Worm (Caenorhabditis elegans) whole organism, late embryonic: Measurements from ENCODE around the gene lap-1.

Experiments
- K09A11.1 ChIP-seq: sonication (generic microtip); optimal IDR thresholded peaks from 2 replicates; lab custom pipeline; 2017; ENCODE audit warnings: antibody characterized with exemption, mild to moderate bottlenecking, missing genetic modification characterization, missing compliant biosample characterization; ENCODE audit not compliant: insufficient read depth
- ama-1 ChIP-seq: fragments of 150-350 bp; optimal IDR thresholded peaks from 2 replicates; lab custom pipeline; 2014
- ceh-19 ChIP-seq: fragments of 200-800 bp; sonication (Bioruptor generic); optimal IDR thresholded peaks from 2 replicates; lab custom pipeline; 2018; ENCODE audit warnings: mild to moderate bottlenecking, missing genetic modification characterization, missing compliant biosample characterization
- ceh-24 ChIP-seq: sonication (generic microtip); optimal IDR thresholded peaks from 2 replicates; lab custom pipeline; 2016; ENCODE audit warnings: mild to moderate bottlenecking, missing genetic modification characterization, missing compliant biosample characterization
- ceh-30 ChIP-seq: fragments of 150-350 bp; optimal IDR thresholded peaks from 2 replicates; lab custom pipeline; 2014; ENCODE audit warnings: missing biosample characterization, missing genetic modification characterization
- ceh-34 ChIP-seq: sonication (generic microtip); optimal IDR thresholded peaks from 2 replicates; lab custom pipeline; 2016; ENCODE audit warnings: mild to moderate bottlenecking, missing genetic modification characterization, missing compliant biosample characterization
- ceh-48 ChIP-seq: sonication (generic microtip); optimal IDR thresholded peaks from 2 replicates; lab custom pipeline; 2016; ENCODE audit warnings: missing genetic modification characterization, inconsistent platforms, missing compliant biosample characterization
- ceh-6 ChIP-seq: fragments of 200-800 bp; sonication (Bioruptor generic); optimal IDR thresholded peaks from 2 replicates; lab custom pipeline; 2018; ENCODE audit warnings: mild to moderate bottlenecking, missing genetic modification characterization, missing compliant biosample characterization
- ceh-9 ChIP-seq: sonication (generic microtip); optimal IDR thresholded peaks from 2 replicates; lab custom pipeline; 2016; ENCODE audit warnings: mild to moderate bottlenecking, missing genetic modification characterization, inconsistent platforms, missing compliant biosample characterization
- dve-1 ChIP-seq: sonication (generic microtip); optimal IDR thresholded peaks from 2 replicates; lab custom pipeline; 2017; ENCODE audit warnings: antibody characterized with exemption, mild to moderate bottlenecking, missing genetic modification characterization, missing compliant biosample characterization
- elt-4 ChIP-seq: sonication (generic microtip); optimal IDR thresholded peaks from 2 replicates; lab custom pipeline; 2016; ENCODE audit warnings: missing genetic modification characterization, missing compliant biosample characterization
- hlh-15 ChIP-seq: sonication (generic microtip); optimal IDR thresholded peaks from 2 replicates; lab custom pipeline; 2016; ENCODE audit warnings: missing genetic modification characterization, missing compliant biosample characterization
- hlh-30 ChIP-seq: sonication (generic microtip); optimal IDR thresholded peaks from 2 replicates; lab custom pipeline; 2017; ENCODE audit warnings: antibody characterized with exemption, missing genetic modification characterization, missing compliant biosample characterization; ENCODE audit not compliant: insufficient read depth
- hlh-6 ChIP-seq: sonication (generic microtip); optimal IDR thresholded peaks from 2 replicates; lab custom pipeline; 2016; ENCODE audit warnings: missing genotype, missing genetic modification characterization, missing compliant biosample characterization
- lim-6 ChIP-seq: sonication (generic microtip); optimal IDR thresholded peaks from 2 replicates; lab custom pipeline; 2016; ENCODE audit warnings: missing genetic modification characterization, missing compliant biosample characterization
- lin-11 ChIP-seq: fragments of 200-800 bp; sonication (Bioruptor generic); optimal IDR thresholded peaks from 2 replicates; lab custom pipeline; 2018; ENCODE audit warnings: mild to moderate bottlenecking, missing genetic modification characterization, missing compliant biosample characterization
- mec-3 ChIP-seq: sonication (generic microtip); optimal IDR thresholded peaks from 2 replicates; lab custom pipeline; 2016; ENCODE audit warnings: borderline replicate concordance, missing genetic modification characterization, missing compliant biosample characterization
- nfya-1 ChIP-seq: sonication (generic microtip); optimal IDR thresholded peaks from 2 replicates; lab custom pipeline; 2017; ENCODE audit warnings: missing genetic modification characterization, mild to moderate bottlenecking, missing compliant biosample characterization, antibody characterized with exemption, moderate library complexity
- odd-2 ChIP-seq: sonication (generic microtip); optimal IDR thresholded peaks from 2 replicates; lab custom pipeline; 2017; ENCODE audit warnings: antibody characterized with exemption, mild to moderate bottlenecking, missing genetic modification characterization, missing compliant biosample characterization
- pat-9 ChIP-seq: fragments of 200-800 bp; sonication (Bioruptor generic); optimal IDR thresholded peaks from 2 replicates; lab custom pipeline; 2018; ENCODE audit warnings: mild to moderate bottlenecking, missing genetic modification characterization, moderate library complexity, missing compliant biosample characterization
- pax-1 ChIP-seq: fragments of 150-350 bp; optimal IDR thresholded peaks from 2 replicates; lab custom pipeline; 2014; ENCODE audit warnings: missing biosample characterization, missing genetic modification characterization
- pros-1 ChIP-seq: fragments of 150-350 bp; optimal IDR thresholded peaks from 2 replicates; lab custom pipeline; 2014; ENCODE audit warnings: missing biosample characterization, missing genetic modification reagents, missing genetic modification characterization
- ref-2 ChIP-seq: sonication (generic microtip); optimal IDR thresholded peaks from 2 replicates; lab custom pipeline; 2016; ENCODE audit warnings: missing genetic modification characterization, missing compliant biosample characterization
- rnt-1 ChIP-seq: sonication (generic microtip); optimal IDR thresholded peaks from 2 replicates; lab custom pipeline; 2016; ENCODE audit warnings: missing genetic modification characterization, missing compliant biosample characterization
- sdc-2 ChIP-seq: sonication (generic microtip); optimal IDR thresholded peaks from 2 replicates; lab custom pipeline; 2016; ENCODE audit warnings: missing genotype, missing genetic modification characterization, missing compliant biosample characterization
- sox-4 ChIP-seq: sonication (generic microtip); optimal IDR thresholded peaks from 2 replicates; lab custom pipeline; 2017; ENCODE audit warnings: mild to moderate bottlenecking, missing genetic modification characterization, inconsistent platforms, missing compliant biosample characterization
- tbx-2 ChIP-seq: sonication (generic microtip); optimal IDR thresholded peaks from 2 replicates; lab custom pipeline; 2016; ENCODE audit warnings: missing genetic modification characterization, missing compliant biosample characterization
- ttx-3 ChIP-seq: sonication (generic microtip); optimal IDR thresholded peaks from 2 replicates; lab custom pipeline; 2016; ENCODE audit warnings: missing genetic modification reagents, missing genetic modification characterization, missing compliant biosample characterization
- unc-3 ChIP-seq, 2 experiments: fragments of 200-800 bp in 1 of 2; sonication (Bioruptor generic) in 1 of 2; sonication (generic microtip) in 1 of 2; conservative IDR thresholded peaks in 1 of 2; optimal IDR thresholded peaks in 1 of 2; 2 replicates each; pipeline versions ENCODE4 v1.3.6 to Lab custom; 2016 to 2022; ENCODE audit warnings: missing compliant biosample characterization in 2 of 2, missing genetic modification characterization in 2 of 2, missing genetic modification reagents in 1 of 2
- unc-42 ChIP-seq: sonication (generic microtip); optimal IDR thresholded peaks from 2 replicates; lab custom pipeline; 2016; ENCODE audit warnings: missing genotype, missing genetic modification characterization, missing compliant biosample characterization
- unc-55 ChIP-seq: sonication (generic microtip); optimal IDR thresholded peaks from 2 replicates; lab custom pipeline; 2017; ENCODE audit warnings: missing biosample characterization, missing genetic modification reagents, missing genetic modification characterization
- unc-86 ChIP-seq: sonication (generic microtip); optimal IDR thresholded peaks from 2 replicates; lab custom pipeline; 2016; ENCODE audit warnings: missing genetic modification characterization, missing compliant biosample characterization
- ztf-16 ChIP-seq: sonication (generic microtip); optimal IDR thresholded peaks from 2 replicates; lab custom pipeline; 2017; ENCODE audit warnings: missing genetic modification characterization, missing compliant biosample characterization

lap-1 gene

ce11 chrIII:8443557-8444131 is 41.9 kb upstream of the lap-1 start, which contains the start of gene ufbp-1:
ufbp-1 (minus strand) TSS chrIII:8443607.
- TF ChIP-seq ama-1 (lab: Kevin White, UChicago) (no peak), ref-2 (no peak), unc-55 (GFP tag; lab: Kevin White, UChicago) (no peak), ceh-30 (tag; lab: Kevin White, UChicago) (peak; percentile 82), nfya-1 (tag; lab: Kevin White, UChicago) (peak; percentile 22), ceh-34 (tag; lab: Kevin White, UChicago) (no peak), rnt-1 (tag; lab: Kevin White, UChicago) (no peak), odd-2 (tag; lab: Kevin White, UChicago) (no peak)

ce11 chrIII:8439312-8439711 is 37.6 kb upstream of the lap-1 start, which contains the start of gene pqn-96:
pqn-96 (minus strand) TSS chrIII:8439412.
- TF ChIP-seq rnt-1 (tag; lab: Kevin White, UChicago): no peak

ce11 chrIII:8437763-8438414 is 36.2 kb upstream of the lap-1 start:
- TF ChIP-seq unc-55 (GFP tag; lab: Kevin White, UChicago): no peak
- no peak for TF ChIP-seq hlh-15 (tag; lab: Kevin White, UChicago)
- TF ChIP-seq ceh-48 (tag; lab: Kevin White, UChicago): no peak
- TF ChIP-seq, all 69 proteins: peak for 0

DNA sequence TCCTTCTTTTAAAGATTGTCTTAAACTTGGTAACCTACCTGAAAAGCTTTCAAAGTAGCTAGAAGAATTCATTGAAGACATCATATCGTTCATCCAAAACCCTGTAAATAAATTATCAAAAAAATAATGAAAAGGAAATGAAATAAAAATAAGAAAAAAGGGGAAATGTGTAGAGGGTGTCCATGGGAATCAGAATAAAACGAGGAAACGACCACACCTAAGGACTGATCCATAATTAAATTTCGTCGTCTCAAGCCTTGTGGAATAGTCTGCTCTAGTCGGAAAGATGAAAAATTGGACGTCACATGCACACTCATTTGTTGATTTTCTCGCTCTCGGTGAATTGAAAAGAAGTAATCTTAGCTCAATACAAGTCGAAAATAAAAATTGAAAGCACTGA is 33.3 kb upstream of the lap-1 start, which contains the start of gene ZK1236.9:
TSS of gene ZK1236.9 (minus strand) at position 101 of the 400 bp plus-strand sequence.
- TF ChIP-seq dve-1 (tag; lab: Kevin White, UChicago): no peak
- no peak for TF ChIP-seq ceh-24 (tag; lab: Kevin White, UChicago)
- TF ChIP-seq pat-9: no peak
- TF ChIP-seq ceh-9 (tag; lab: Kevin White, UChicago): no peak
- no peak for TF ChIP-seq ceh-48 (tag; lab: Kevin White, UChicago)
- no peak for TF ChIP-seq unc-3 (GFP tag; conservative IDR thresholded peaks at IDR 0.05; lab: Robert Waterston, UW)
- TF ChIP-seq unc-3 (tag; optimal IDR thresholded peaks at IDR 0.05; lab: Kevin White, UChicago): no peak
- TF ChIP-seq unc-42 (tag; lab: Kevin White, UChicago): no peak
- TF ChIP-seq hlh-30 (tag; lab: Kevin White, UChicago): no peak
- TF ChIP-seq lin-11: no peak
- no peak for TF ChIP-seq ceh-30 (tag; lab: Kevin White, UChicago)
- TF ChIP-seq rnt-1 (tag; lab: Kevin White, UChicago): no peak
- TF ChIP-seq ceh-6 (GFP tag; lab: Kevin White, UChicago): no peak
- TF ChIP-seq pros-1 (tag; lab: Kevin White, UChicago): no peak
- TF ChIP-seq unc-86: no peak
- TF ChIP-seq hlh-6 (tag; lab: Kevin White, UChicago): no peak

DNA sequence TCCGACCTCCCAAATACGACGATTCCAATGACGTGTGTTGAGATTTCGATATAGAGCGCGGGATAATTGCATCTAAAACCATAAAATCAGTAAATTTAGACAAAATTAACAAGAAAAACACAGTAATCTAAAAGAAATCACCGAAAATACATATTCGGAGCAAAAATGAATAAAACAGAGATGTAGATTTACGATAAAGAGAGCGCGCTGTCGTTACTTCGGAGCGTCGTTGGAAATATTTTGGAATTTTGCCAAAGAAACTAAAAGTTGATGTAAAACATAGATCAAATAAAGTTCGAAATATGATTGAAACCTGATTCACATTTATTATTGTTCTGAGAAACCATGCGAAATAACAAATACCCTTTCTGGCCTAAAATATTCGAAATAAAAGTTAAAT is 30.4 kb upstream of the lap-1 start, which contains the start of gene ZK1236.5:
TSS of gene ZK1236.5 (minus strand) at position 72 of the 400 bp plus-strand sequence.
- TF ChIP-seq sox-4 (no peak), nfya-1 (tag; lab: Kevin White, UChicago) (peak; percentile 26)

DNA sequence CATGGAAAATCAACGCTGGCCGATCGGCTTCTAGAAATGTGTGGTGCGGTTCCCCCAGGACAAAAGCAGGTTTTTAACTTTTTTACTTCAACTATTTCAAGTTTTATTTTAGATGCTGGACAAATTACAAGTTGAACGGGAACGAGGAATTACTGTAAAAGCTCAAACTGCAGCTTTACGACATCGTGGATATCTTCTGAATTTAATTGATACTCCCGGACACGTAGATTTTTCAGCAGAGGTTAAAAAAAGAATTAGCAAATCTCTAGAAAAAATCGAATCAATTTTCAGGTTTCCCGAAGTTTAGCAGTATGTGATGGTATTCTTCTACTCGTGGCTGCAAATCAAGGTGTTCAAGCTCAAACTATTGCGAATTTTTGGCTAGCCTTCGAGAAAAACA is 27.8 kb upstream of the lap-1 start:
- TF ChIP-seq ama-1 (lab: Kevin White, UChicago) (no peak), tbx-2 (tag; lab: Kevin White, UChicago) (no peak), ttx-3 (tag; lab: Kevin White, UChicago) (no peak), sdc-2 (tag; lab: Kevin White, UChicago) (no peak), unc-42 (tag; lab: Kevin White, UChicago) (no peak), unc-3 (GFP tag; conservative IDR thresholded peaks at IDR 0.05; lab: Robert Waterston, UW) (no peak), unc-3 (tag; optimal IDR thresholded peaks at IDR 0.05; lab: Kevin White, UChicago) (no peak), ztf-16 (tag; lab: Kevin White, UChicago) (no peak), elt-4 (no peak), mec-3 (tag; lab: Kevin White, UChicago) (no peak), hlh-6 (tag; lab: Kevin White, UChicago) (no peak), lim-6 (tag; lab: Kevin White, UChicago) (no peak), ceh-48 (tag; lab: Kevin White, UChicago) (no peak), ref-2 (no peak), ceh-19 (GFP tag; lab: Kevin White, UChicago) (no peak), ceh-34 (tag; lab: Kevin White, UChicago) (no peak), pax-1 (tag; lab: Kevin White, UChicago) (no peak), K09A11.1 (tag; lab: Kevin White, UChicago) (no peak), ceh-24 (tag; lab: Kevin White, UChicago) (no peak)
